Worm (Caenorhabditis elegans) whole organism, L2 larva: ENCODE results near the gene F23H12.3.
A peak's percentile ranks its signal among the peaks of the same experiment; 100 is the strongest.

ENCODE experiments used
- C34F6.9 ChIP-seq: fragments of 150-350 bp; optimal IDR thresholded peaks from 2 replicates; lab custom pipeline; 2014; ENCODE audit warnings: missing biosample characterization, missing genetic modification characterization
- F13H6.1 ChIP-seq: sonication (generic microtip); optimal IDR thresholded peaks from 2 replicates; lab custom pipeline; 2016; ENCODE audit warnings: missing genetic modification characterization, missing compliant biosample characterization
- R02D3.7 ChIP-seq: fragments of 150-350 bp; optimal IDR thresholded peaks from 2 replicates; lab custom pipeline; 2014; ENCODE audit warnings: missing biosample characterization, missing genetic modification characterization
- Y55F3AM.14 ChIP-seq: fragments of 200-800 bp; sonication (Bioruptor generic); optimal IDR thresholded peaks from 2 replicates; lab custom pipeline; 2018; ENCODE audit warnings: mild to moderate bottlenecking, missing genetic modification characterization, missing compliant biosample characterization
- ZK546.5 ChIP-seq: sonication (generic microtip); optimal IDR thresholded peaks from 2 replicates; lab custom pipeline; 2017; ENCODE audit warnings: missing biosample characterization, missing genetic modification characterization
- alr-1 ChIP-seq: fragments of 150-350 bp; optimal IDR thresholded peaks from 2 replicates; lab custom pipeline; 2014; ENCODE audit warnings: missing biosample characterization, missing genetic modification characterization
- aly-2 ChIP-seq: fragments of 150-350 bp; optimal IDR thresholded peaks from 2 replicates; lab custom pipeline; 2014; ENCODE audit warnings: missing biosample characterization, missing genetic modification characterization
- ama-1 ChIP-seq: fragments of 150-350 bp; optimal IDR thresholded peaks from 2 replicates; lab custom pipeline; 2018; ENCODE audit warnings: inconsistent platforms
- blmp-1 ChIP-seq: sonication (generic microtip); optimal IDR thresholded peaks from 2 replicates; lab custom pipeline; 2017; ENCODE audit warnings: missing genetic modification characterization, mild to moderate bottlenecking, missing compliant biosample characterization, antibody characterized with exemption, moderate library complexity; ENCODE audit not compliant: insufficient read depth
- ceh-16 ChIP-seq: fragments of 150-350 bp; optimal IDR thresholded peaks from 2 replicates; lab custom pipeline; 2014; ENCODE audit warnings: missing biosample characterization, missing genetic modification characterization
- ceh-82 ChIP-seq: fragments of 150-350 bp; optimal IDR thresholded peaks from 2 replicates; lab custom pipeline; 2014; ENCODE audit warnings: missing biosample characterization, missing genetic modification characterization
- crh-2 ChIP-seq: sonication (generic microtip); optimal IDR thresholded peaks from 2 replicates; lab custom pipeline; 2017; ENCODE audit warnings: missing biosample characterization, missing genetic modification characterization
- dmd-4 ChIP-seq: sonication (generic microtip); optimal IDR thresholded peaks from 2 replicates; lab custom pipeline; 2017; ENCODE audit warnings: missing biosample characterization, missing genetic modification characterization
- egl-27 ChIP-seq: sonication (generic microtip); optimal IDR thresholded peaks from 3 replicates; lab custom pipeline; 2017; ENCODE audit warnings: missing biosample characterization, missing genetic modification reagents, missing genetic modification characterization
- elt-1 ChIP-seq: fragments of 150-350 bp; optimal IDR thresholded peaks from 2 replicates; lab custom pipeline; 2014; ENCODE audit warnings: missing biosample characterization, missing genetic modification characterization
- elt-3 ChIP-seq: sonication (generic microtip); optimal IDR thresholded peaks from 2 replicates; lab custom pipeline; 2017; ENCODE audit warnings: missing biosample characterization, missing genetic modification characterization
- fos-1 ChIP-seq: fragments of 150-350 bp; optimal IDR thresholded peaks from 2 replicates; lab custom pipeline; 2014; ENCODE audit warnings: missing biosample characterization, missing genetic modification characterization
- gmeb-1 ChIP-seq: fragments of 150-350 bp; optimal IDR thresholded peaks from 2 replicates; lab custom pipeline; 2014; ENCODE audit warnings: missing biosample characterization, missing genetic modification characterization
- lin-11 ChIP-seq: fragments of 150-350 bp; sonication (generic microtip); optimal IDR thresholded peaks from 2 replicates; lab custom pipeline; 2014; ENCODE audit warnings: missing biosample characterization, missing genetic modification characterization, inconsistent platforms, mixed read lengths
- lin-13 ChIP-seq: fragments of 150-350 bp; optimal IDR thresholded peaks from 2 replicates; lab custom pipeline; 2014; ENCODE audit warnings: missing biosample characterization, missing genetic modification reagents, missing genetic modification characterization
- lin-39 ChIP-seq: fragments of 150-350 bp; optimal IDR thresholded peaks from 2 replicates; lab custom pipeline; 2014; ENCODE audit warnings: missing biosample characterization, missing genetic modification reagents, missing genetic modification characterization
- lsy-2 ChIP-seq, 2 experiments: fragments of 150-350 bp in 1 of 2; sonication (generic microtip) in 1 of 2; optimal IDR thresholded peaks; 2 replicates each; lab custom pipeline; 2014 to 2017; ENCODE audit warnings: missing biosample characterization in 2 of 2, missing genetic modification characterization in 2 of 2
- mab-5 ChIP-seq: fragments of 150-350 bp; optimal IDR thresholded peaks from 2 replicates; lab custom pipeline; 2014; ENCODE audit warnings: missing biosample characterization, missing genetic modification characterization
- mbf-1 ChIP-seq: sonication (generic microtip); optimal IDR thresholded peaks from 2 replicates; lab custom pipeline; 2017; ENCODE audit warnings: missing biosample characterization, missing genetic modification characterization
- mdl-1 ChIP-seq, 2 experiments: fragments of 150-350 bp in 1 of 2; sonication (generic microtip) in 1 of 2; optimal IDR thresholded peaks; 2 replicates each; lab custom pipeline; 2017; ENCODE audit warnings: missing biosample characterization in 2 of 2, missing genetic modification characterization in 2 of 2
- nhr-10 ChIP-seq: sonication (generic microtip); optimal IDR thresholded peaks from 2 replicates; lab custom pipeline; 2017; ENCODE audit warnings: missing biosample characterization, missing genetic modification characterization
- nhr-11 ChIP-seq: fragments of 150-350 bp; optimal IDR thresholded peaks from 2 replicates; lab custom pipeline; 2014; ENCODE audit warnings: missing biosample characterization, missing genetic modification characterization
- nhr-12 ChIP-seq: fragments of 150-350 bp; optimal IDR thresholded peaks from 2 replicates; lab custom pipeline; 2014; ENCODE audit warnings: missing biosample characterization, missing genetic modification characterization
- nhr-129 ChIP-seq: fragments of 150-350 bp; optimal IDR thresholded peaks from 2 replicates; lab custom pipeline; 2014; ENCODE audit warnings: missing biosample characterization, missing genetic modification characterization
- nhr-21 ChIP-seq: fragments of 150-350 bp; optimal IDR thresholded peaks from 2 replicates; lab custom pipeline; 2014; ENCODE audit warnings: missing biosample characterization, missing genetic modification characterization
- nhr-23 ChIP-seq: fragments of 150-350 bp; optimal IDR thresholded peaks from 2 replicates; lab custom pipeline; 2014; ENCODE audit warnings: missing biosample characterization, missing genetic modification reagents, missing genetic modification characterization
- nhr-237 ChIP-seq: fragments of 150-350 bp; optimal IDR thresholded peaks from 2 replicates; lab custom pipeline; 2014; ENCODE audit warnings: missing biosample characterization, missing genetic modification characterization
- nhr-25 ChIP-seq: fragments of 150-350 bp; sonication (generic microtip); optimal IDR thresholded peaks from 3 replicates; lab custom pipeline; 2014; ENCODE audit warnings: missing biosample characterization, missing genetic modification characterization
- nhr-6 ChIP-seq: fragments of 150-350 bp; optimal IDR thresholded peaks from 2 replicates; lab custom pipeline; 2014; ENCODE audit warnings: missing biosample characterization, missing genetic modification characterization
- nhr-77 ChIP-seq: fragments of 150-350 bp; optimal IDR thresholded peaks from 2 replicates; lab custom pipeline; 2014; ENCODE audit warnings: missing biosample characterization, missing genetic modification characterization
- peb-1 ChIP-seq: fragments of 150-350 bp; optimal IDR thresholded peaks from 2 replicates; lab custom pipeline; 2014; ENCODE audit warnings: missing biosample characterization, missing genetic modification characterization
- sem-4 ChIP-seq: fragments of 150-350 bp; optimal IDR thresholded peaks from 2 replicates; lab custom pipeline; 2014; ENCODE audit warnings: missing biosample characterization, missing genetic modification reagents, missing genetic modification characterization
- skn-1 ChIP-seq: sonication (generic microtip); optimal IDR thresholded peaks from 2 replicates; lab custom pipeline; 2017; ENCODE audit warnings: missing biosample characterization, missing genetic modification characterization
- sma-3 ChIP-seq: sonication (generic microtip); optimal IDR thresholded peaks from 2 replicates; lab custom pipeline; 2016; ENCODE audit warnings: missing genetic modification reagents, missing genetic modification characterization, missing compliant biosample characterization
- sma-9 ChIP-seq, 2 experiments: fragments of 150-350 bp in 1 of 2; sonication (generic microtip) in 1 of 2; optimal IDR thresholded peaks; 2 replicates each; lab custom pipeline; 2014 to 2016; ENCODE audit warnings: missing genetic modification characterization in 2 of 2, mild to moderate bottlenecking in 1 of 2, missing biosample characterization in 1 of 2, missing compliant biosample characterization in 1 of 2, missing genetic modification reagents in 1 of 2, moderate library complexity in 1 of 2
- snpc-4 ChIP-seq: fragments of 150-350 bp; optimal IDR thresholded peaks from 2 replicates; lab custom pipeline; 2014; ENCODE audit warnings: missing biosample characterization, missing genetic modification characterization
- unc-39 ChIP-seq: fragments of 150-350 bp; optimal IDR thresholded peaks from 2 replicates; lab custom pipeline; 2014; ENCODE audit warnings: missing biosample characterization, missing genetic modification characterization
- unc-55 ChIP-seq: fragments of 150-350 bp; sonication (generic microtip); optimal IDR thresholded peaks from 3 replicates; lab custom pipeline; 2014; ENCODE audit warnings: missing biosample characterization, missing genetic modification reagents, missing genetic modification characterization
- unc-62 ChIP-seq: fragments of 150-350 bp; optimal IDR thresholded peaks from 2 replicates; lab custom pipeline; 2014; ENCODE audit warnings: missing biosample characterization, missing genetic modification reagents, missing genetic modification characterization
- zag-1 ChIP-seq: fragments of 150-350 bp; optimal IDR thresholded peaks from 2 replicates; lab custom pipeline; 2014; ENCODE audit warnings: missing biosample characterization, missing genetic modification characterization
- ztf-1 ChIP-seq: fragments of 200-800 bp; sonication (Bioruptor generic); conservative IDR thresholded peaks from 2 replicates; pipeline ENCODE4 v1.3.6; 2022; ENCODE audit warnings: missing genetic modification characterization, missing compliant biosample characterization
- ztf-11 ChIP-seq: sonication (generic microtip); optimal IDR thresholded peaks from 2 replicates; lab custom pipeline; 2017; ENCODE audit warnings: missing biosample characterization, missing genetic modification characterization
- ztf-4 ChIP-seq: fragments of 150-350 bp; optimal IDR thresholded peaks from 2 replicates; lab custom pipeline; 2014; ENCODE audit warnings: missing biosample characterization, missing genetic modification characterization

F23H12.3 gene

ce11 chrV:12334387-12334786 lies 10.6 kb upstream of the F23H12.3 start:
- TF ChIP-seq unc-55 (GFP tag; lab: Kevin White, UChicago) (no peak), snpc-4 (tag; lab: Kevin White, UChicago) (no peak), lsy-2 (tag; optimal IDR thresholded peaks at IDR 0.05; lab: Kevin White, UChicago) (peak in 1 of 2 experiments; percentile 49), C34F6.9 (tag; lab: Kevin White, UChicago) (peak; percentile 2), nhr-23 (no peak), ceh-16 (tag; lab: Kevin White, UChicago) (no peak), nhr-6 (tag; lab: Kevin White, UChicago) (no peak), nhr-129 (tag; lab: Kevin White, UChicago) (peak; percentile 37), ztf-4 (tag; lab: Kevin White, UChicago) (no peak)
- TF ChIP-seq, all 48 proteins: peak for 3

DNA sequence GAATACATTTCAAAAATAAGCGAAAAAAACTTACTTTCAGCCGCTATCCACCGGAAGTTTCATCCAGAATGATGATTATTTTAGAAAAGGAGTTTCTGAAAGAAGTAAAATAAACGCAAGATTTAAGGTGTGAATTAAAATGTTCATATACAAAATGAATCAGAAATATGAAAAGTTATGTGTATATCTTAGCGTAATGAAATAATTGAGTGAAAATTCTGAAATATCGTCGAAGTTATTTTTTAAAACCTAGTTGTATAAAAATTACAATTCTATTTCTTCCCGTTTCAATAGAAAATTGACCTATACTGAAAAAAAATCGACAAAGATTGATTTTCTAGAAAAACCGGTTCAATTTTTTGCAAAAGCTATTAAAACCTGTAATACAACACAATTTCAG lies 7.1 kb upstream of the F23H12.3 start, which contains the start of gene twk-13:
Gene twk-13 (minus strand): TSS at position 101 of the 400 bp plus-strand sequence.
- no peak for TF ChIP-seq alr-1 (tag; lab: Kevin White, UChicago)
- no peak for TF ChIP-seq ztf-4 (tag; lab: Kevin White, UChicago)

ce11 chrV:12343419-12343969 lies 1.5 kb upstream of the F23H12.3 start, which contains the start of gene tomm-20:
Gene tomm-20, minus strand, starts transcription at chrV:12343469.
- peak; percentile 95 for TF ChIP-seq nhr-25
- TF ChIP-seq elt-3 (tag; lab: Kevin White, UChicago) = no peak
- no peak for TF ChIP-seq ztf-11 (tag; lab: Kevin White, UChicago)
- no peak for TF ChIP-seq ztf-1 (GFP tag; lab: Robert Waterston, UW)
- peak; percentile 91 to 97 for TF ChIP-seq lsy-2 (tag; optimal IDR thresholded peaks at IDR 0.05; lab: Kevin White, UChicago)
- peak; percentile 89 for TF ChIP-seq egl-27
- TF ChIP-seq gmeb-1 (tag; lab: Kevin White, UChicago) = peak; percentile 99
- peak; percentile 16 for TF ChIP-seq Y55F3AM.14 (GFP tag; lab: Kevin White, UChicago)
- TF ChIP-seq ceh-82 = no peak
- TF ChIP-seq nhr-11 = no peak
- peak; percentile 90 for TF ChIP-seq nhr-21
- TF ChIP-seq lin-39 (tag; lab: Kevin White, UChicago) = no peak
- peak; percentile 82 for TF ChIP-seq nhr-129 (tag; lab: Kevin White, UChicago)
- peak; percentile 26 for TF ChIP-seq blmp-1 (tag; lab: Kevin White, UChicago)
- TF ChIP-seq nhr-10 (tag; lab: Kevin White, UChicago) = no peak
- TF ChIP-seq peb-1 (tag; lab: Kevin White, UChicago) = no peak
- peak; percentile 75 for TF ChIP-seq lin-11
- TF ChIP-seq zag-1 (tag; lab: Kevin White, UChicago) = peak; percentile 39
- peak; percentile 55 for TF ChIP-seq ceh-16 (tag; lab: Kevin White, UChicago)
- no peak for TF ChIP-seq nhr-6 (tag; lab: Kevin White, UChicago)
- TF ChIP-seq alr-1 (tag; lab: Kevin White, UChicago) = no peak
- TF ChIP-seq nhr-23 = no peak
- peak; percentile 85 for TF ChIP-seq snpc-4 (tag; lab: Kevin White, UChicago)
- TF ChIP-seq sma-3 = peak; percentile 94
- peak; percentile 68 for TF ChIP-seq fos-1 (tag; lab: Kevin White, UChicago)
- peak; percentile 90 for TF ChIP-seq F13H6.1 (tag; lab: Kevin White, UChicago)
- peak; percentile 98 for TF ChIP-seq sma-9 (GFP tag; optimal IDR thresholded peaks at IDR 0.05; lab: Kevin White, UChicago)
- no peak for TF ChIP-seq sma-9 (tag; optimal IDR thresholded peaks at IDR 0.05; lab: Kevin White, UChicago)
- no peak for TF ChIP-seq elt-1
- peak; percentile 48 for TF ChIP-seq skn-1 (tag; lab: Kevin White, UChicago)
- TF ChIP-seq mbf-1 (tag; lab: Kevin White, UChicago) = peak; percentile 44
- TF ChIP-seq mab-5 (tag; lab: Kevin White, UChicago) = peak; percentile 91
- peak; percentile 60 for TF ChIP-seq unc-62 (GFP tag; lab: Kevin White, UChicago)
- peak; percentile 53 for TF ChIP-seq nhr-77 (tag; lab: Kevin White, UChicago)
- peak; percentile 73 for TF ChIP-seq ama-1
- peak; percentile 70 for TF ChIP-seq R02D3.7 (tag; lab: Kevin White, UChicago)
- TF ChIP-seq aly-2 = no peak
- peak in 1 of 2 experiments; percentile 62 for TF ChIP-seq mdl-1 (tag; optimal IDR thresholded peaks at IDR 0.05; lab: Kevin White, UChicago)
- TF ChIP-seq lin-13 = peak; percentile 92
- peak; percentile 97 for TF ChIP-seq crh-2
- TF ChIP-seq C34F6.9 (tag; lab: Kevin White, UChicago) = peak; percentile 97
- peak; percentile 51 for TF ChIP-seq ZK546.5 (tag; lab: Kevin White, UChicago)
- TF ChIP-seq nhr-12 = no peak
- TF ChIP-seq sem-4 (tag; lab: Kevin White, UChicago) = peak; percentile 96
- peak; percentile 61 for TF ChIP-seq ztf-4 (tag; lab: Kevin White, UChicago)
- TF ChIP-seq dmd-4 (tag; lab: Kevin White, UChicago) = peak; percentile 56
- TF ChIP-seq unc-39 (tag; lab: Kevin White, UChicago) = no peak
- TF ChIP-seq nhr-237 (tag; lab: Kevin White, UChicago) = peak; percentile 65
